Fruit fly (Drosophila melanogaster): ENCODE data around the gene CG33124.
A peak's percentile ranks its signal among the peaks of the same experiment; 100 is the strongest.

Gene CG33124

DNA sequence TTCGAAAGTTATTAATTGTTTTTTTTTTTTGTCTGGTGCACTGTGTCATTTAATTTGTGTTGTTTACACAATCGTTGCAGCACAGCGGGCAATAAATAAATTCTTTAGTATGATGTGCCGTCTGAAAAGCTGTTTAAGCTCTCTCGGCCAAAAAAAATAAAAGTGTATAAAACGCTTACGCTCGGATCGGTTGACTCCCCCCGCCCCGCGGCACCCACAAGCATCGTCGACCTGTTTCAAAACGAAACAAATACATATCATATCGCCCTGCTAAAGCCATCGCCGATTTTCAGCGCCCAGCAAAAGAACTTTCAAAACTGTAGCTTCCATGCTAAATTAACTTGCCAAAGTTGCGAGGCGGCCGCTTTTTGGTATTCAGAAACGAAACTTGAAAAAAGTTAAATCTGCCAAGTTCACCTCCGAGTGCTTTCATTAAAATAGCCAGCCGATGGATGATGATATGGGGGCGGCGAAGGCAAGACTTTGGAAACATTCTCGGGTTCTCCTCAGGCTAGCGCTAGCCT, 14.5 kb downstream of the CG33124 start:
- TF ChIP-seq CG8478 (optimal IDR thresholded peaks at IDR 0.05) (no peak), EcR (GFP tag; optimal IDR thresholded peaks at IDR 0.05) (peak in 1 of 2 experiments; percentile 31), psq (optimal IDR thresholded peaks at IDR 0.05) (no peak), usp (GFP tag; optimal IDR thresholded peaks at IDR 0.05) (no peak), Dll (optimal IDR thresholded peaks at IDR 0.05) (no peak)

dm6 chr2L:2193357-2193780, 15.5 kb downstream of the CG33124 start:
- TF ChIP-seq Dll (optimal IDR thresholded peaks at IDR 0.05): peak; percentile 38
- TF ChIP-seq pan (optimal IDR thresholded peaks at IDR 0.05): no peak
- TF ChIP-seq EcR (GFP tag; optimal IDR thresholded peaks at IDR 0.05): peak; percentile 25 to 69
- no peak for TF ChIP-seq usp (GFP tag; optimal IDR thresholded peaks at IDR 0.05)
- TF ChIP-seq CG8478 (optimal IDR thresholded peaks at IDR 0.05): peak; percentile 50
- TF ChIP-seq psq (optimal IDR thresholded peaks at IDR 0.05): no peak

DNA sequence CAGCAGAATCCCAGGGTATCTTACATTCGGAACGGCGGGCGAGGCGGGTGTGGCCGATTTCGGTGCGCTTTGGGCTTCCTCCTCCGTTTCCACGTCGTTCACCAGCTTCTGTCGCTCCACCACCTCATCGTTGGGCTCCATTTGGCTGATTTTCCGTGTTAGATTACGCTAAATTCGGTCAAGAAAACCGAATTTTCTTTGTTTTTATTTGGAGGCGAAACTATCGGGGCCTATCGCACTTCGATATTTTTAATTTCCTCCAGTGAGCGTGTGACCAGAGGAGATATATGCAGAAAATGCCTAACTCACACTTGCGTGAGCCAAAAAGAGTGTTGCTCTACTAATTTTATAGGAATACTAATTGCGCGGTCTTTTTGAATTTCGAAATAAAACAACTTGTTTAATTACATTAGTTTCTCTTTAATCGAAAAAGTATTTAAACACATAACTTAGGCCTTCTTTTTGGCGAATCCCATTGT, 16.7 kb downstream of the CG33124 start, which contains the start of gene CG10874:
Gene CG10874, minus strand, starts transcription at position 264 of the 479 bp plus-strand sequence.
- TF ChIP-seq pan (optimal IDR thresholded peaks at IDR 0.05) (no peak), CG8478 (optimal IDR thresholded peaks at IDR 0.05) (no peak), EcR (GFP tag; optimal IDR thresholded peaks at IDR 0.05) (no peak), Dll (optimal IDR thresholded peaks at IDR 0.05) (no peak), psq (optimal IDR thresholded peaks at IDR 0.05) (no peak), usp (GFP tag; optimal IDR thresholded peaks at IDR 0.05) (no peak)

dm6 chr2L:2191404-2191803, 17.5 kb downstream of the CG33124 start:
- no peak for TF ChIP-seq CG8478 (optimal IDR thresholded peaks at IDR 0.05)
- no peak for TF ChIP-seq pan (optimal IDR thresholded peaks at IDR 0.05)
- no peak for TF ChIP-seq EcR (GFP tag; optimal IDR thresholded peaks at IDR 0.05)
- TF ChIP-seq psq (optimal IDR thresholded peaks at IDR 0.05): no peak

DNA sequence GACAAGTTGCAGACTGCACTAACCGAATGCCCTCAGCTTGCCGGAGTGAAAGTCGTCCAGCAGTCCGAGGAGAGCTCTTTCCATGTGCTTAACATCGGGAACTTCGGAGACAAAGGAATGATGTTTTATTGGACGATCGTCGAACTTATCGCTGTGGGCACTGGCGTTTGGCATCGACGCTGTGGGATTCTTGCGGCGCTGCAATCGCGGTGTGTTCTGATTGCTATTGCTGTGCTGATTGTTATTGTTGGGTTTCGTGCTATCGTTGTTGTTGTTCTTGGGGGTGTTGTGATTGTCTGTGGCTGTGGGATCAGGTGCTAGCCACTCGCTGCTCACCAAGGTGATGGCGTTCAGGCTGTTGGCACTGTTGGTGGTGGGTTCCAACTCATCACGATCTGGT, 18.2 kb downstream of the CG33124 start:
- TF ChIP-seq CG8478 (optimal IDR thresholded peaks at IDR 0.05) (no peak), pan (optimal IDR thresholded peaks at IDR 0.05) (no peak), Dll (optimal IDR thresholded peaks at IDR 0.05) (no peak), usp (GFP tag; optimal IDR thresholded peaks at IDR 0.05) (no peak), EcR (GFP tag; optimal IDR thresholded peaks at IDR 0.05) (no peak), psq (optimal IDR thresholded peaks at IDR 0.05) (no peak)

- TF ChIP-seq pan (optimal IDR thresholded peaks at IDR 0.05) (no peak), CG8478 (optimal IDR thresholded peaks at IDR 0.05) (no peak), psq (optimal IDR thresholded peaks at IDR 0.05) (no peak)
Measured at dm6 chr2L:2189100-2189499, 19.8 kb downstream of the CG33124 start.

dm6 chr2L:2187411-2187810, 21.5 kb downstream of the CG33124 start:
- TF ChIP-seq Dll (optimal IDR thresholded peaks at IDR 0.05): no peak

- TF ChIP-seq EcR (GFP tag; optimal IDR thresholded peaks at IDR 0.05) (no peak), pan (optimal IDR thresholded peaks at IDR 0.05) (no peak), usp (GFP tag; optimal IDR thresholded peaks at IDR 0.05) (no peak), CG8478 (optimal IDR thresholded peaks at IDR 0.05) (no peak), psq (optimal IDR thresholded peaks at IDR 0.05) (no peak), Dll (optimal IDR thresholded peaks at IDR 0.05) (no peak)
Measured at dm6 chr2L:2185373-2185772, 23.5 kb downstream of the CG33124 start.

DNA sequence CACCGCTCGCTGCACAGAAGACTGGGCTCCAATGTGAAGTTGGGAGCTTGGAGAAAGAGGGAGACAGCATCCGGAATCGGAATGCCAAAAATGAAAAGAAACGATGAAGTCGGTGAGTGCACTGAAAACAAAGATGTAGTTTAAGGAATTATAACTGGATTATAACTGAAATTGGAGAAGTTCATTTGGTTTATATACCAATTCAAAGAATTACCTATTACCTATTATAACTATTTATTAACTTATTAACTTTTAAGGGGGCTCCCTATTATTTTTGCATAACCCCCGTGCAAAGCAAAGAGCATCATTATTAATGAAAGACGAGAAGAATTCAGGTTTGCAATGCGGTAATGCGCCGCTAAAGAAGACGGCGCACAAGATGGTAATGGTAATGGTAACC, 24.2 kb downstream of the CG33124 start:
- TF ChIP-seq EcR (GFP tag; optimal IDR thresholded peaks at IDR 0.05) (no peak), psq (optimal IDR thresholded peaks at IDR 0.05) (no peak), pan (optimal IDR thresholded peaks at IDR 0.05) (no peak), usp (GFP tag; optimal IDR thresholded peaks at IDR 0.05) (no peak), CG8478 (optimal IDR thresholded peaks at IDR 0.05) (no peak), Dll (optimal IDR thresholded peaks at IDR 0.05) (no peak)

dm6 chr2L:2184129-2184528, 24.8 kb downstream of the CG33124 start:
- TF ChIP-seq EcR (GFP tag; optimal IDR thresholded peaks at IDR 0.05) (no peak), pan (optimal IDR thresholded peaks at IDR 0.05) (no peak), usp (GFP tag; optimal IDR thresholded peaks at IDR 0.05) (no peak), CG8478 (optimal IDR thresholded peaks at IDR 0.05) (no peak), psq (optimal IDR thresholded peaks at IDR 0.05) (no peak), Dll (optimal IDR thresholded peaks at IDR 0.05) (no peak)

DNA sequence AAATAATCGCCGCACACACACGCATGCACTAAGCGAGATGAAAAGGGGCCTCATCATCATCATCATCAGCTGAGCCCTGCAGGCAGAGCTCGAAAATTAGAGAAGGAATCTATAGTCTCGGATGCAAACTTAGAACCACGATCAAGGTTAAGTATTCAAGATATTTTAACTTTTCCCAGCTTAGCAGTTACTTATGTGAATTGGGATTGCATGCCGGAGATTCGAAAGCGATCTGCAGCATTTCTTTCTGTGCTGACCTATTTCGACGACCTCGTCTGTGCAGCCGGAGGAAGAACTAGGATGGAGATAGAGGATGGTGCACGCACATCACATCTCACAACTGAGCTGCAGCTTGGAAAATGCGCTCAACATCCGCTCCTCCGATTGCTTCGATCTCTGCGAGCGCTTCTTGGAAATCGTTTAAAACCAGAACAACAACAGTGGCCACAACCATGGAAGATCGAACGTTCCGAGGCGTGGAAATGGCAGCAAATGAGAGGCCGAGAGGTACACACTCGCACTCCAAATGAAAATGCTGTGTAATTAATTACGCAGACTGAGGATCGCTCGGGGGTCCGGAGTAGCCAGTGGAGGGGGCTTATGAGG, 26.1 kb downstream of the CG33124 start:
- TF ChIP-seq psq (optimal IDR thresholded peaks at IDR 0.05): no peak
- TF ChIP-seq CG8478 (optimal IDR thresholded peaks at IDR 0.05): no peak
- no peak for TF ChIP-seq Dll (optimal IDR thresholded peaks at IDR 0.05)
- TF ChIP-seq EcR (GFP tag; optimal IDR thresholded peaks at IDR 0.05): no peak
- TF ChIP-seq pan (optimal IDR thresholded peaks at IDR 0.05): no peak
- no peak for TF ChIP-seq usp (GFP tag; optimal IDR thresholded peaks at IDR 0.05)

DNA sequence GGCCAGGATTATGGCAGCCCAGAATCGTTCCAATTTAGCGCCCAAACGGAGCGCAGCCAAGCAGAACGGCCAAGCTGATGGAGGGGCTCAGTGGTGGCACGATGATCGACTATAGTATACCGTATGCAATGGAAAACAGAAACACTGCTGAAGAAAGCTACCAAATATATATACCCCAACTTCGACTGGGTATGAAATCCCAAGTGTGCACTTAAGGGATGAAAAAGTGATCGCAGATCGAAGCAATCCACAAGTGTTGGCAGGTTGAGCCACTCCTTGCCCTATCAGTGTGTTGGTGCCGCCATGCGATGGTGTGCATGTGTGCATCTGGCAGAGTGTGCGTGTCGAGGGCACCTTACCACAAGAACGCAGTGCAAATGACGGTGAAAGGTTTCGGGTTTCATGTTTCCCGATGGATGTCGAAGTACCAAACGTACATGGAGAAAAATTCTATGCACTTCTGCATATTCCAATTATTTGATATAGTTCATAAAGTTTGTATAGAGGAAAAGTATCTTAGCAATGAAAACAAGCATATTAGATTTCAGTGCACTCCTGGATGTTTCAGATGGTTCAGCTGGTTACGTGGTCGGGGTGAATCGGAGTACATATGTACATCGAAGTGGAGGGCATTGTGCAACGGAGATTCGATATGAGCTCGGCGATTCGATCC, 26.8 kb downstream of the CG33124 start:
- no peak for TF ChIP-seq Dll (optimal IDR thresholded peaks at IDR 0.05)
- TF ChIP-seq pan (optimal IDR thresholded peaks at IDR 0.05): peak; percentile 28

dm6 chr2L:2180665-2181064, 28.2 kb downstream of the CG33124 start:
- TF ChIP-seq CG8478 (optimal IDR thresholded peaks at IDR 0.05): no peak
- TF ChIP-seq EcR (GFP tag; optimal IDR thresholded peaks at IDR 0.05): no peak
- TF ChIP-seq psq (optimal IDR thresholded peaks at IDR 0.05): no peak
- no peak for TF ChIP-seq usp (GFP tag; optimal IDR thresholded peaks at IDR 0.05)
- no peak for TF ChIP-seq Dll (optimal IDR thresholded peaks at IDR 0.05)
- no peak for TF ChIP-seq pan (optimal IDR thresholded peaks at IDR 0.05)

Data from whole organism.